Worm (Caenorhabditis elegans) whole organism, L4 larva: Measurements from ENCODE around the gene bus-18.

Experiments used
- F44E2.7 ChIP-seq: fragments of 200-800 bp; sonication (Bioruptor generic); IDR thresholded peaks from 2 replicates; pipeline ENCODE4 v2.1.2; 2022; ENCODE audit warnings: missing genetic modification characterization, missing compliant biosample characterization
- T20F7.1 ChIP-seq: fragments of 200-800 bp; sonication (Bioruptor generic); optimal IDR thresholded peaks from 2 replicates; lab custom pipeline; 2018; ENCODE audit warnings: mild to moderate bottlenecking, missing genetic modification characterization, missing compliant biosample characterization
- aha-1 ChIP-seq: fragments of 150-350 bp; peaks from one replicate; lab custom pipeline; 2014; ENCODE audit warnings: missing biosample characterization, missing genetic modification characterization
- attf-4 ChIP-seq: sonication (generic microtip); optimal IDR thresholded peaks from 3 replicates; lab custom pipeline; 2017; ENCODE audit warnings: missing biosample characterization, missing genetic modification characterization
- ctbp-1 ChIP-seq: fragments of 200-800 bp; sonication (Bioruptor generic); IDR thresholded peaks from 2 replicates; pipeline ENCODE4 v1.3.6; 2022; ENCODE audit warnings: missing genetic modification reagents, missing genetic modification characterization, missing compliant biosample characterization
- daf-8 ChIP-seq: fragments of 200-800 bp; sonication (Bioruptor generic); IDR thresholded peaks from 2 replicates; pipeline ENCODE4 v1.3.6; 2022; ENCODE audit warnings: missing genetic modification characterization, missing compliant biosample characterization
- dmd-6 ChIP-seq: fragments of 200-800 bp; sonication (Bioruptor generic); IDR thresholded peaks from 2 replicates; pipeline ENCODE4 v1.3.6; 2022; ENCODE audit warnings: missing genetic modification reagents, missing genetic modification characterization, missing compliant biosample characterization
- dve-1 ChIP-seq: sonication (generic microtip); optimal IDR thresholded peaks from 2 replicates; lab custom pipeline; 2017; ENCODE audit warnings: antibody characterized with exemption, mild to moderate bottlenecking, missing genetic modification characterization, missing compliant biosample characterization; ENCODE audit not compliant: insufficient read depth
- fos-1 ChIP-seq: fragments of 150-350 bp; optimal IDR thresholded peaks from 2 replicates; lab custom pipeline; 2014; ENCODE audit warnings: missing biosample characterization, missing genetic modification characterization
- gei-8 ChIP-seq: fragments of 200-800 bp; sonication (Bioruptor generic); optimal IDR thresholded peaks from 2 replicates; lab custom pipeline; 2018; ENCODE audit warnings: mild to moderate bottlenecking, missing genetic modification characterization, missing compliant biosample characterization
- hif-1 ChIP-seq, 2 experiments: sonication (generic microtip); optimal IDR thresholded peaks; 2 replicates each; lab custom pipeline; 2016 to 2017; ENCODE audit warnings: missing compliant biosample characterization in 2 of 2, missing genetic modification characterization in 2 of 2, missing genetic modification reagents in 2 of 2, missing genotype in 2 of 2, mild to moderate bottlenecking in 1 of 2
- hlh-11 ChIP-seq: fragments of 200-800 bp; sonication (Bioruptor generic); optimal IDR thresholded peaks from 2 replicates; lab custom pipeline; 2018; ENCODE audit warnings: mild to moderate bottlenecking, missing genetic modification characterization, missing compliant biosample characterization
- lim-7 ChIP-seq: fragments of 200-800 bp; sonication (Bioruptor generic); IDR thresholded peaks from 2 replicates; pipeline ENCODE4 v1.3.6; 2022; ENCODE audit warnings: missing genetic modification characterization, missing compliant biosample characterization
- lin-15B ChIP-seq: fragments of 150-350 bp; sonication (generic microtip); optimal IDR thresholded peaks from 3 replicates; lab custom pipeline; 2014; ENCODE audit warnings: missing biosample characterization, missing genetic modification characterization
- lin-29 ChIP-seq: fragments of 200-800 bp; sonication (Bioruptor generic); IDR thresholded peaks from 2 replicates; pipeline ENCODE4 v1.3.6; 2022; ENCODE audit warnings: missing genetic modification reagents, missing genetic modification characterization, missing compliant biosample characterization
- lin-38 ChIP-seq: fragments of 200-800 bp; sonication (Bioruptor generic); IDR thresholded peaks from 2 replicates; pipeline ENCODE4 v1.3.6; 2022; ENCODE audit warnings: missing genetic modification reagents, missing genetic modification characterization, missing compliant biosample characterization
- lsy-2 ChIP-seq, 2 experiments: fragments of 150-350 bp in 1 of 2; sonication (generic microtip) in 1 of 2; optimal IDR thresholded peaks; 2 replicates each; lab custom pipeline; 2014 to 2017; ENCODE audit warnings: missing biosample characterization in 2 of 2, missing genetic modification characterization in 2 of 2
- madf-9 ChIP-seq: fragments of 200-800 bp; sonication (Bioruptor generic); conservative IDR thresholded peaks from 2 replicates; pipeline ENCODE4 v1.3.6; 2022; ENCODE audit warnings: missing genetic modification reagents, missing genetic modification characterization, missing compliant biosample characterization
- mdl-1 ChIP-seq, 2 experiments: fragments of 150-350 bp in 1 of 2; sonication (generic microtip) in 1 of 2; optimal IDR thresholded peaks; 2 replicates each; lab custom pipeline; 2014 to 2017; ENCODE audit warnings: missing biosample characterization in 2 of 2, missing genetic modification characterization in 2 of 2
- mep-1 ChIP-seq: fragments of 150-350 bp; sonication (generic microtip); optimal IDR thresholded peaks from 3 replicates; lab custom pipeline; 2014; ENCODE audit warnings: missing biosample characterization, missing genetic modification characterization
- mes-2 ChIP-seq: sonication (generic microtip); optimal IDR thresholded peaks from 2 replicates; lab custom pipeline; 2016; ENCODE audit warnings: missing genotype, mild to moderate bottlenecking, missing genetic modification characterization, missing compliant biosample characterization; ENCODE audit not compliant: poor library complexity, severe bottlenecking
- mxl-3 ChIP-seq: fragments of 200-800 bp; sonication (Bioruptor generic); optimal IDR thresholded peaks from 2 replicates; lab custom pipeline; 2018; ENCODE audit warnings: mild to moderate bottlenecking, missing genetic modification characterization, missing compliant biosample characterization
- nhr-10 ChIP-seq: fragments of 150-350 bp; optimal IDR thresholded peaks from 2 replicates; lab custom pipeline; 2014; ENCODE audit warnings: missing biosample characterization, missing genetic modification characterization
- nhr-102 ChIP-seq: sonication (generic microtip); optimal IDR thresholded peaks from 2 replicates; lab custom pipeline; 2016; ENCODE audit warnings: mild to moderate bottlenecking, missing genetic modification characterization, moderate library complexity, missing compliant biosample characterization
- nhr-28 ChIP-seq: fragments of 150-350 bp; optimal IDR thresholded peaks from 2 replicates; lab custom pipeline; 2014; ENCODE audit warnings: missing biosample characterization, missing genetic modification characterization
- nhr-42 ChIP-seq: fragments of 200-800 bp; sonication (Bioruptor generic); IDR thresholded peaks from 2 replicates; pipeline ENCODE4 v1.3.6; 2022; ENCODE audit warnings: missing genetic modification characterization, missing compliant biosample characterization
- nhr-48 ChIP-seq: sonication (generic microtip); optimal IDR thresholded peaks from 2 replicates; lab custom pipeline; 2016; ENCODE audit warnings: mild to moderate bottlenecking, missing genetic modification characterization, missing compliant biosample characterization
- pqm-1 ChIP-seq: sonication (generic microtip); optimal IDR thresholded peaks from 2 replicates; lab custom pipeline; 2017; ENCODE audit warnings: missing biosample characterization, missing genetic modification characterization
- saeg-2 ChIP-seq: fragments of 200-800 bp; sonication (Bioruptor generic); IDR thresholded peaks from 2 replicates; pipeline ENCODE4 v1.3.6; 2022; ENCODE audit warnings: missing genetic modification reagents, missing genetic modification characterization, missing compliant biosample characterization
- skn-1 ChIP-seq: fragments of 150-350 bp; optimal IDR thresholded peaks from 2 replicates; lab custom pipeline; 2014; ENCODE audit warnings: missing biosample characterization, missing genetic modification characterization
- snpc-1.2 ChIP-seq: fragments of 200-800 bp; sonication (Bioruptor generic); IDR thresholded peaks from 2 replicates; pipeline ENCODE4 v1.3.6; 2022; ENCODE audit warnings: missing genetic modification reagents, missing genetic modification characterization, missing compliant biosample characterization
- unc-130 ChIP-seq: sonication (generic microtip); optimal IDR thresholded peaks from 2 replicates; lab custom pipeline; 2016; ENCODE audit warnings: missing genetic modification reagents, missing genetic modification characterization, missing compliant biosample characterization
- unc-39 ChIP-seq: sonication (generic microtip); optimal IDR thresholded peaks from 2 replicates; lab custom pipeline; 2017; ENCODE audit warnings: missing biosample characterization, missing genetic modification characterization
- unc-62 ChIP-seq, 3 experiments: fragments of 150-350 bp in 1 of 3; sonication (generic microtip); optimal IDR thresholded peaks in 2 of 3; peaks in 1 of 3; 1 replicate in 1 of 3; 2 replicates in 2 of 3; lab custom pipeline; 2014 to 2017; ENCODE audit warnings: missing biosample characterization in 3 of 3, missing genetic modification characterization in 3 of 3, missing genetic modification reagents in 3 of 3, missing genotype in 1 of 3
- vab-7 ChIP-seq: fragments of 200-800 bp; sonication (Bioruptor generic); IDR thresholded peaks from 2 replicates; pipeline ENCODE4 v1.3.6; 2022; ENCODE audit warnings: missing genetic modification reagents, missing genetic modification characterization, missing compliant biosample characterization
- zfp-3 ChIP-seq: fragments of 200-800 bp; sonication (Bioruptor generic); conservative IDR thresholded peaks from 2 replicates; pipeline ENCODE4 v1.3.6; 2022; ENCODE audit warnings: missing genetic modification reagents, missing genetic modification characterization, missing compliant biosample characterization
- ztf-7 ChIP-seq: fragments of 150-350 bp; optimal IDR thresholded peaks from 2 replicates; lab custom pipeline; 2014; ENCODE audit warnings: missing biosample characterization, missing genetic modification characterization

The bus-18 gene

DNA sequence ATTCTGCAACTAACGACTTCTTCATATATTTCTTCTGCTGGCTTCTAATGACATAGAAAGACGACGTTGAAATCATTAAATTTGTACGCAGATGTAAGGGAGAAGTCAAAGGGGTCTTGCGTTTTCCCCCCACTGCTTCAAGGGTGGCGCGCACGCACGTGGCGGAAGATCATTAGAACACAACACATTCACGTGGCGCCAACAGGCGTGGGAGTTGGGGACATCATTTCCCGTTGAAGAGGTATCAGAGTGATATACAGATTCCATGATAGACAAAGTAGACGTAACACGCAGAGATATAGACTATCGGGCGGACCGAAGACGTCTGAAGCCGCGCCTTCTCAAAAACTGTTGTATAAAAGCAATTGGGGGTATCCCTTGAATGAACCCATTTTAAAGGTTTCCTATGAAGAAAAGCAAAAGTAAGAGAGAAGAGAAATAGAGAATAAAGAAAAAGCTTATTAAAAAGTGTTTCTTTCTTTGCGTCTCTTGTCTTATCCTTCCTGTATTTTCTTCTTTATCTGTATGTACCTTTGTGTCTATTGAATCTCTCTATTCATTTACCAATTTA, 25.8 kb downstream of the bus-18 start (continued):
- TF ChIP-seq madf-9 (no peak), unc-39 (tag; lab: Kevin White, UChicago) (no peak), attf-4 (tag; lab: Kevin White, UChicago) (no peak), ctbp-1 (GFP tag; lab: Robert Waterston, UW) (peak; percentile 74)
- TF ChIP-seq, all 104 proteins: peak for 32

DNA sequence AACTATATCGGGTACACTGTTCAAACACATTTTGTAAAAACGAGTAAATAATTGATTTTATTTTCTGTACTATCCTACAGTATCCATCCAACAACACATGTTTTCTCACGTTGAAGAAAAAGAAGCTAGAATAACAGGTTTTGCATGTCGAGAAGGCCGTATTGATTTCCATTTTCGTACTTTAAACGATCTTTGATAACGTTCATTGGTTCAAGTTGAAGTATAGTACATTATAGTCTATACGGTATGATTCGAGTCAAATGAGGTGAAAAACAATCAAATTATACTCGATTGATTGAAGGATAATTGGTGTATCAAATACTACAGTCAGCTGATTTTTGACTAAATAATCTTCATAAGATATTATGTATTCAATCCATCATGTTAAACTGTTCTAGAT, 27.0 kb downstream of the bus-18 start:
- TF ChIP-seq hlh-11 (tag; lab: Kevin White, UChicago), result peak; percentile 20
- no peak for TF ChIP-seq nhr-102
- TF ChIP-seq mep-1, result no peak
- no peak for TF ChIP-seq skn-1 (tag; lab: Kevin White, UChicago)
- no peak for TF ChIP-seq vab-7 (GFP tag; lab: Robert Waterston, UW)
- TF ChIP-seq nhr-28, result peak; percentile 28
- peak in 1 of 2 experiments; percentile 34 for TF ChIP-seq lsy-2 (tag; optimal IDR thresholded peaks at IDR 0.05; lab: Kevin White, UChicago)
- TF ChIP-seq pqm-1, result no peak
- peak in 1 of 2 experiments; percentile 17 for TF ChIP-seq mdl-1 (tag; optimal IDR thresholded peaks at IDR 0.05; lab: Kevin White, UChicago)
- peak; percentile 56 for TF ChIP-seq nhr-48 (tag; lab: Kevin White, UChicago)
- no peak for TF ChIP-seq snpc-1.2 (GFP tag; lab: Robert Waterston, UW)
- peak; percentile 1 for TF ChIP-seq dve-1 (tag; lab: Kevin White, UChicago)
- no peak for TF ChIP-seq nhr-10
- TF ChIP-seq ztf-7 (tag; lab: Kevin White, UChicago), result no peak
- no peak for TF ChIP-seq madf-9
- TF ChIP-seq daf-8 (GFP tag; lab: Robert Waterston, UW), result no peak
- peak; percentile 24 for TF ChIP-seq T20F7.1 (GFP tag; lab: Kevin White, UChicago)
- TF ChIP-seq nhr-42 (GFP tag; lab: Robert Waterston, UW), result no peak
- TF ChIP-seq gei-8 (GFP tag; lab: Kevin White, UChicago), result no peak
- no peak for TF ChIP-seq hif-1 (tag; optimal IDR thresholded peaks at IDR 0.05; lab: Kevin White, UChicago)

DNA sequence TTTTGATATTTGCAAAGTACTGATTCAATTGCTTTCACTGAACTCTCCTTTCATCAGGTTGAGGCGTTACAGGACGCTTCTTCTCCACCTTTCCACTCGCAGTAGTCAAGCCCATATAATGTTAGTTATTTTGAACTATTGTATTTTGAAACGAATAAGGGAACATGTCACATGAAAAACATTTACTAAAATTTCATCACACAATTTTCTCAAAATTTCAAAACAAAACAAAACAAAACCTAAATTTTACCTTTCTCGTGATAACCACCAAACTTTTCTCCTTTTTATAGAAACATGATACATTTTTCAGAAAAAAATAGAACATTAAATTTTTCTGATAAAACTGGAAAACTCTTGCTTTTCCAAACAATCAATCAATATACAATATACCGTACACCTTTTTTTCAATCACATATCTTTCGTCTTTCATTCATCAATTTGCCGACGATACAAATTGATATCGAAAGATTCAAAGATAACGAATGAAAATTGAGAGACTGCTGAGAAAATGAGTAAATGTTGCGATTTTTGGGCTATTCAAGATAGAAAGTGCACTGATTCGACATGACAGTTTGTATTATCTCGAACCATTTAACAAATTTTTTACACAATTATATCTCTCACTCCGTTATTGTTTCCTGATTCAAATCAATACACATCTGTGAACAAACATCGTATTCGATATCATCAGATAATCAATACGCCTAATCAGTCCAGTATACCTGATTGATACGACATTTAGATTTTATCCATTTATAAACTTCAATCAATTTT, 27.7 kb downstream of the bus-18 start:
- TF ChIP-seq lin-15B (no peak), dve-1 (tag; lab: Kevin White, UChicago) (peak; percentile 51), unc-62 (GFP tag; optimal IDR thresholded peaks at IDR 0.05 in 1 of 2; lab: Kevin White, UChicago) (peak in 1 of 2 experiments; percentile 60), unc-62 (tag; optimal IDR thresholded peaks at IDR 0.05; lab: Kevin White, UChicago) (no peak), vab-7 (GFP tag; lab: Robert Waterston, UW) (no peak), nhr-48 (tag; lab: Kevin White, UChicago) (peak; percentile 83), zfp-3 (no peak), fos-1 (tag; lab: Kevin White, UChicago) (no peak), F44E2.7 (no peak), lsy-2 (tag; optimal IDR thresholded peaks at IDR 0.05; lab: Kevin White, UChicago) (peak; percentile 18 to 56), nhr-42 (GFP tag; lab: Robert Waterston, UW) (0 out of 2 replicates have a peak, but pooled peaks have one; percentile 35), T20F7.1 (GFP tag; lab: Kevin White, UChicago) (no peak), hlh-11 (tag; lab: Kevin White, UChicago) (peak; percentile 47), mdl-1 (tag; optimal IDR thresholded peaks at IDR 0.05; lab: Kevin White, UChicago) (peak in 1 of 2 experiments; percentile 18), lin-38 (GFP tag; lab: Robert Waterston, UW) (no peak), lim-7 (no peak), mxl-3 (peak; percentile 23), lin-29 (GFP tag; lab: Robert Waterston, UW) (no peak), mes-2 (tag; lab: Kevin White, UChicago) (no peak), aha-1 (peak; percentile 91), dmd-6 (GFP tag; lab: Robert Waterston, UW) (no peak), saeg-2 (no peak), nhr-102 (no peak), unc-130 (GFP tag; lab: Kevin White, UChicago) (no peak)
